Worm (Caenorhabditis elegans) whole organism, early embryonic: Measurements from ENCODE around the gene K01G5.10.

Experiments used
- B0310.2 ChIP-seq: sonication (generic microtip); optimal IDR thresholded peaks from 2 replicates; lab custom pipeline; 2016; ENCODE audit warnings: mild to moderate bottlenecking, missing genetic modification characterization, missing compliant biosample characterization
- F13C5.2 ChIP-seq: sonication (generic microtip); optimal IDR thresholded peaks from 2 replicates; lab custom pipeline; 2017; ENCODE audit warnings: mild to moderate bottlenecking, missing genetic modification characterization, inconsistent platforms, missing compliant biosample characterization
- aly-1 ChIP-seq: sonication (generic microtip); optimal IDR thresholded peaks from 2 replicates; lab custom pipeline; 2016; ENCODE audit warnings: missing genetic modification characterization, missing compliant biosample characterization
- ama-1 ChIP-seq: fragments of 150-350 bp; optimal IDR thresholded peaks from 2 replicates; lab custom pipeline; 2014
- ceh-13 ChIP-seq: fragments of 200-800 bp; sonication (Bioruptor generic); optimal IDR thresholded peaks from 2 replicates; lab custom pipeline; 2018; ENCODE audit warnings: mild to moderate bottlenecking, missing genetic modification characterization, missing compliant biosample characterization
- ceh-36 ChIP-seq: sonication (generic microtip); optimal IDR thresholded peaks from 2 replicates; lab custom pipeline; 2016; ENCODE audit warnings: missing genetic modification characterization, inconsistent platforms, missing compliant biosample characterization
- ets-7 ChIP-seq: sonication (generic microtip); optimal IDR thresholded peaks from 2 replicates; lab custom pipeline; 2016; ENCODE audit warnings: missing genotype, missing genetic modification characterization, missing compliant biosample characterization
- flt-1 ChIP-seq: fragments of 200-800 bp; sonication (Bioruptor generic); IDR thresholded peaks from 2 replicates; pipeline ENCODE4 v1.3.6; 2022; ENCODE audit warnings: missing genetic modification characterization, missing compliant biosample characterization
- hmbx-1 ChIP-seq: sonication (generic microtip); optimal IDR thresholded peaks from 2 replicates; lab custom pipeline; 2016; ENCODE audit warnings: mild to moderate bottlenecking, missing genetic modification characterization, missing compliant biosample characterization
- hmg-4 ChIP-seq: fragments of 200-800 bp; sonication (Bioruptor generic); optimal IDR thresholded peaks from 2 replicates; lab custom pipeline; 2018; ENCODE audit warnings: mild to moderate bottlenecking, missing genetic modification characterization, missing compliant biosample characterization
- hnd-1 ChIP-seq: sonication (generic microtip); optimal IDR thresholded peaks from 2 replicates; lab custom pipeline; 2016; ENCODE audit warnings: missing genetic modification characterization, missing compliant biosample characterization
- pes-1 ChIP-seq: fragments of 200-800 bp; sonication (Bioruptor generic); IDR thresholded peaks from 2 replicates; pipeline ENCODE4 v1.3.6; 2022; ENCODE audit warnings: missing genetic modification reagents, missing genetic modification characterization, missing compliant biosample characterization
- scrt-1 ChIP-seq: fragments of 200-800 bp; sonication (Bioruptor generic); IDR thresholded peaks from 2 replicates; pipeline ENCODE4 v1.3.6; 2022; ENCODE audit warnings: missing genetic modification characterization, missing compliant biosample characterization
- sea-1 ChIP-seq: fragments of 200-800 bp; sonication (Bioruptor generic); conservative IDR thresholded peaks from 2 replicates; pipeline ENCODE4 v1.3.6; 2022; ENCODE audit warnings: missing genetic modification characterization, missing compliant biosample characterization
- tbx-11 ChIP-seq: fragments of 200-800 bp; sonication (Bioruptor generic); IDR thresholded peaks from 2 replicates; pipeline ENCODE4 v1.3.6; 2022; ENCODE audit warnings: missing genetic modification characterization, missing compliant biosample characterization
- tbx-37 ChIP-seq: fragments of 200-800 bp; sonication (Bioruptor generic); conservative IDR thresholded peaks from 2 replicates; pipeline ENCODE4 v1.3.6; 2022; ENCODE audit warnings: missing genetic modification reagents, missing genetic modification characterization, missing compliant biosample characterization
- tra-4 ChIP-seq: sonication (generic microtip); optimal IDR thresholded peaks from 2 replicates; lab custom pipeline; 2017; ENCODE audit warnings: missing genetic modification characterization, missing compliant biosample characterization

The K01G5.10 gene

DNA sequence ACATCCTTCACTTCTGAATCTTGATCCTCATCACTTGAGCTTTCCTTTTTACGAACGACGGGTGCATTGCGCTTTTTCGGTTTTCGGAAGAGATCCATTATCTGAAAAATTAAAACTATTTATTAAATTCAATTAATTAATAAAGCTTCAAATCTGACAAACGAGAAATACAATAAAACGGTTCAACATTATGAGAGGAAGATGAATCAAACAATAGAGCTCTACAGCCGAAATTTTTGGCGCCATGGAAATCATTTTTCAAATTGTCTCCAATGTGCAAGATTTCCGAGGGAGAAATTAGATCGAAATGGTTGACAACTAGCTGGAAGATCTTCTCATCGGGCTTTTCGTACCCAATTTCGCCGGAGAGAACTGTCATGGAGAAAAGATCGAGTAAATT lies 782 bp downstream of the K01G5.10 start, which contains the start of gene rnf-113:
rnf-113 (minus strand) TSS at position 101 of the 400 bp plus-strand sequence.
- TF ChIP-seq flt-1 (GFP tag; lab: Robert Waterston, UW) = no peak
- TF ChIP-seq ets-7 (tag; lab: Kevin White, UChicago) = no peak
- TF ChIP-seq tra-4 (tag; lab: Kevin White, UChicago) = no peak
- TF ChIP-seq ceh-13 (GFP tag; lab: Kevin White, UChicago) = no peak
- no peak for TF ChIP-seq ceh-36 (tag; lab: Kevin White, UChicago)
- no peak for TF ChIP-seq hmg-4 (GFP tag; lab: Kevin White, UChicago)
- TF ChIP-seq hnd-1 (tag; lab: Kevin White, UChicago) = no peak
- no peak for TF ChIP-seq tbx-11 (GFP tag; lab: Robert Waterston, UW)
- no peak for TF ChIP-seq tbx-37 (GFP tag; lab: Robert Waterston, UW)
- TF ChIP-seq scrt-1 (GFP tag; lab: Robert Waterston, UW) = no peak
- TF ChIP-seq hmbx-1 (tag; lab: Kevin White, UChicago) = no peak
- TF ChIP-seq ama-1 (lab: Kevin White, UChicago) = no peak
- TF ChIP-seq pes-1 (GFP tag; lab: Robert Waterston, UW) = no peak
- no peak for TF ChIP-seq F13C5.2
- TF ChIP-seq sea-1 (GFP tag; lab: Robert Waterston, UW) = no peak

DNA sequence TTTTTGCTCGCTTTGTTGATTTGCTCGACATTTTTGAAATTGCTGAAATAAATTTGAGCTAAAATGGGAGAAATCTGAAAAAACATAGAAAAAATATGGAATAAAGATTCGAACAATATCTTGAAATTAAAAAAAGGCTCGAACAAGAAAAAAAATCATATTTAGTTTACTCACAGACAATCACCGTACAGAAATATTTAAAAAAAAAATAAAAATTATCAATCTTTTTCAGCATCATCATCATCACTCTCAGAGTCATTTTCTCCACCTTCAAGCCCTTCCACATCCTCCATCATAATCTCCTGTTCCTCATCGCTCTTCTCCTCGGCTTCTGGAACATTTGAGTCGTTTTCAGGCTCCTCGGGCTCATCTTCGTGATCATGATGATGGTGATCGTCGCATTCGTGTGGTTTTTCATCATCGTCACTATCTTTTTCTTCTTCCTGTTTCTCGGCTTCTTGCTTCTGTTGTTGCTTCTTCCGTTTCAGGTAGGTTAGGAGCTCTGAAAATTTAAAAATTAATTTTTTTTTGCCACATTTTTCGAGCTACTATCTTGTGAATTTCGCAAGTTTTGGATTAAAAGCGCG lies 2.7 kb downstream of the K01G5.10 start, which contains the start of gene hpl-2:
hpl-2 (minus strand) TSS at position 51 of the 587 bp plus-strand sequence.
- TF ChIP-seq tbx-37 (GFP tag; lab: Robert Waterston, UW) (no peak), F13C5.2 (no peak), scrt-1 (GFP tag; lab: Robert Waterston, UW) (no peak)

DNA sequence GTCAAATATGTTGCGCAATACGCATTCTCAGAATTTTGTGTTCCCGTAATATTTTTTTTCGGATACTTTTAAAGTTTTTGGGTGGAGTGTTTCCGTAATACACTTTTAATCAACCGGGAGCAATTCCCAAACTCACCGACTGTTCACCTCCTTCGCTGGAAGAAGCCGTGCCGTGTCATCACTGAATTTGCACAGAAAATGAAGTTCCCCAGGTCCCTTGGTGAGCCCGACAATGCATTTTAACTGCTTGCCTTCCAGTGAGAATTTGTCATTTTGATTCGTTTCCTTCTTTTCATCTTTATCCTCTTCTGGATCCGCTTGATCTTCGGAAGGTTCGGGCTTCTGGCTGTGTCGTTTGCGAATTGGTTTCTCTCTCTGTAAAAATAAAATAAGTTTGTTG lies 3.9 kb downstream of the K01G5.10 start:
- no peak for TF ChIP-seq tbx-11 (GFP tag; lab: Robert Waterston, UW)
- no peak for TF ChIP-seq hnd-1 (tag; lab: Kevin White, UChicago)
- TF ChIP-seq ceh-36 (tag; lab: Kevin White, UChicago) = no peak
- no peak for TF ChIP-seq sea-1 (GFP tag; lab: Robert Waterston, UW)
- no peak for TF ChIP-seq pes-1 (GFP tag; lab: Robert Waterston, UW)
- no peak for TF ChIP-seq ceh-13 (GFP tag; lab: Kevin White, UChicago)
- no peak for TF ChIP-seq tra-4 (tag; lab: Kevin White, UChicago)
- TF ChIP-seq aly-1 (tag; lab: Kevin White, UChicago) = no peak
- TF ChIP-seq B0310.2 = no peak
- TF ChIP-seq tbx-37 (GFP tag; lab: Robert Waterston, UW) = no peak
- no peak for TF ChIP-seq ets-7 (tag; lab: Kevin White, UChicago)
- TF ChIP-seq hmbx-1 (tag; lab: Kevin White, UChicago) = no peak
- no peak for TF ChIP-seq flt-1 (GFP tag; lab: Robert Waterston, UW)
- TF ChIP-seq ama-1 (lab: Kevin White, UChicago) = no peak
- no peak for TF ChIP-seq scrt-1 (GFP tag; lab: Robert Waterston, UW)
- TF ChIP-seq hmg-4 (GFP tag; lab: Kevin White, UChicago) = no peak

DNA sequence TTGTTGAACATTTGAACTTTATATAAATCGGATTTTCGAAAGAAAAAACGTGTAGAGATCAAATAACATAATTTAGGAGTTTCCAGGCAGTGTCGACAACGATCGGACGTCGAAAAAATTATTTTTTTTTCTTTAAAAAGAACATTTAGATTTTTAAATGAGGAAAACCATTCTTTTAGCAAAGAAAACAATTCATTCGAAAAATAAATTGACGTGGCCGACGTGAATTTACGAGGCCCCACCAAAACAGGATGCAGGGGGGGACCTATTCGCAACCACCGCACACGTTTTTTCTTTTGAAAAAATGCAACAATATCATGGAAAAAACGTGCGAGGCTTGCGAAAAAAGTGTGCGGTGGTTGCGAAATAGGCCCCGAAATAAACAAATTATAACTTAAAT lies 8.3 kb downstream of the K01G5.10 start, which contains the start of gene enu-3.6:
enu-3.6 (plus strand) TSS at position 392 of the 400 bp plus-strand sequence.
- TF ChIP-seq pes-1 (GFP tag; lab: Robert Waterston, UW) = 0 out of 2 replicates have a peak, but pooled peaks have one; percentile 22

DNA sequence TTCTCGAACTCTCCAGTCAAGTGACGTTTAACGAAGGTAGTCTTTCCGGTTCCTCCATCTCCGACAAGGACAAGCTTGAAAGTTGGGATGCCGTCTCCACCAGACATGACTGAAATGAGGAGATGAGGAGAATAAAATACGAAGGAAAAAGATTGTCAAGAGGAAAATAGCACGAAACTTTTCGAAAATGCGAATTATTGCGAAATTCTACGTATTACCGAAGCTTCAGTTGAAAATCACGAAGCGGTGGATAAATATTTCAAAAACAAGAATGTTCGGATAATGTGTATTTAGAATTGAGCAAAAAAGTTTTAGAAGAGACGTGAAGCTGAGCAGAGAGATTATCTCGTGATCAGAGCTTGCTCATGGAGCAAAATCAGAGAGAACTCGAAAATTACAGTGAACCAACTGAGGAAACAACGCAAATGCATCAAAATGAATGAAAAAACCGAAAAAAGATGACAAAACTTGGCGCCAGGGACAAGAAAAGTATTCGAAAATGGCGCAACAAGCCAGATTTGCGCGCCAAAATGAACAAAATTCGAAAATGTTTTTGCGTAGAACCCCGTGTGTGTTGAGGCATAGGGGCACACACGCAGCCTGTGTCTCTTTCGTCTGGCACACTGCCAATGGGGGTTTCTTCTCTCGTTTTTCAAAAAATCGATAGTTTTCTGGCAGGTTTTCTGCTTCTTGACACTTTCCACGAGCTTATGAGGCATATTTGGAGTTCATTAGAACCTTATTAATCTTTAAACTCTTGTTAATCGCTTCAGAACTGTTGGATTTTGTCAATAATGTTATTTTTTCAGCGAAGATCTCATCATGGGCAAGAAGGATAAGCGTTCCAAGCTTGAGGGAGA lies 10.5 kb downstream of the K01G5.10 start, which contains the start of the genes ran-1 and dkc-1:
ran-1 (minus strand) TSS at position 109 of the 860 bp plus-strand sequence.
dkc-1 (plus strand) TSS at position 810 of the 860 bp plus-strand sequence.
- TF ChIP-seq aly-1 (tag; lab: Kevin White, UChicago) = no peak
- TF ChIP-seq ceh-13 (GFP tag; lab: Kevin White, UChicago) = no peak
- TF ChIP-seq F13C5.2 = peak; percentile 33
- TF ChIP-seq B0310.2 = no peak
- no peak for TF ChIP-seq tra-4 (tag; lab: Kevin White, UChicago)

DNA sequence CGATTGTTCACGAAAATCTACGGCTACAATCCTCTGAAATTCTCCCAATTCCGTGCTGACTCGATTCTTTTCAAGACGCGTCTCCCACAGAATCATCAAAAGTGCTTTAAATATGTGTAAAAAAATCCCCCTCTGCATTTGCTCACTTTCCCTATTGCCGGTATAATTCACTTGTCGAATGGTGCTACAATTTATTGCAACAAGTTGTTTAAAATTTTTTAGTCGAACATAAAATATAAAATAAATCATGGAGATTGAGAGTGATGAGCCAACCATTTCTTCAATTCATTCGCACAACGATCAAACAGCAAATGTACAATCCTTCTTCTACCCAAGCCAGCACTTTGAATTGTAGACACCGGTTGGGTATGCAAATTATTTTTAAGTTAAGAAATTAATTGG lies 11.9 kb downstream of the K01G5.10 start:
- no peak for TF ChIP-seq flt-1 (GFP tag; lab: Robert Waterston, UW)
- no peak for TF ChIP-seq hmbx-1 (tag; lab: Kevin White, UChicago)
- no peak for TF ChIP-seq tra-4 (tag; lab: Kevin White, UChicago)
- no peak for TF ChIP-seq hmg-4 (GFP tag; lab: Kevin White, UChicago)
- TF ChIP-seq ama-1 (lab: Kevin White, UChicago) = no peak
- TF ChIP-seq hnd-1 (tag; lab: Kevin White, UChicago) = no peak
- TF ChIP-seq aly-1 (tag; lab: Kevin White, UChicago) = no peak
- no peak for TF ChIP-seq F13C5.2
- no peak for TF ChIP-seq ceh-36 (tag; lab: Kevin White, UChicago)
- TF ChIP-seq tbx-11 (GFP tag; lab: Robert Waterston, UW) = no peak
- TF ChIP-seq pes-1 (GFP tag; lab: Robert Waterston, UW) = no peak
- no peak for TF ChIP-seq scrt-1 (GFP tag; lab: Robert Waterston, UW)

DNA sequence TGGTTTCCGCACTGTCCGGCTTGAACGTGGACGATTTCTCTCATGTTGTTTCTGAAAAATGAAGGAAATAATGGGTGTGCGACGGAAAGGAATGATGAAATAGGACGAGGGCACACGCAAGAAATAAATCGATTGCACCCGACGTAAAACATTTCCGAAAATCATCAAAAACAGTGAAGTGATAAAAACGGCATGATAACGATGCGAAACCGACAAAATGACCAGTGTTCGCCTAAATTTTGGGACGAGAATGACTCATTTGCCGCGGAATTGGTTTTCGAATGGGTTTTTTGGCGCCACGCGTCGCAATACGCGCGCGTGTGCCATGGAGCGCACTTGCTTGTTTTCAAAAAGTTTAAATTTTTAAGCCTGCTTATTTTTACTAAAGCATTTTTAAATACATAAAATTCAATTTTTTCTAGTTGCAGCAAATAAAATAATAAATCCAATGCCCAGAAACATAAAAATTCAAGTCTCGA lies 15.9 kb downstream of the K01G5.10 start, which contains the start of the genes tbb-1 and rib-2:
tbb-1 (minus strand) TSS at position 51 of the 479 bp plus-strand sequence.
rib-2 (plus strand) TSS at position 429 of the 479 bp plus-strand sequence.
- TF ChIP-seq aly-1 (tag; lab: Kevin White, UChicago) (no peak), tbx-11 (GFP tag; lab: Robert Waterston, UW) (no peak), ama-1 (lab: Kevin White, UChicago) (no peak), hnd-1 (tag; lab: Kevin White, UChicago) (no peak), sea-1 (GFP tag; lab: Robert Waterston, UW) (no peak), ceh-13 (GFP tag; lab: Kevin White, UChicago) (no peak), hmbx-1 (tag; lab: Kevin White, UChicago) (no peak), ets-7 (tag; lab: Kevin White, UChicago) (no peak), F13C5.2 (no peak), tra-4 (tag; lab: Kevin White, UChicago) (no peak), B0310.2 (no peak), flt-1 (GFP tag; lab: Robert Waterston, UW) (no peak), hmg-4 (GFP tag; lab: Kevin White, UChicago) (no peak), ceh-36 (tag; lab: Kevin White, UChicago) (no peak), pes-1 (GFP tag; lab: Robert Waterston, UW) (no peak), tbx-37 (GFP tag; lab: Robert Waterston, UW) (no peak), scrt-1 (GFP tag; lab: Robert Waterston, UW) (no peak)
